Fruit fly (Drosophila melanogaster): Measurements from ENCODE around the gene sff.

DNA sequence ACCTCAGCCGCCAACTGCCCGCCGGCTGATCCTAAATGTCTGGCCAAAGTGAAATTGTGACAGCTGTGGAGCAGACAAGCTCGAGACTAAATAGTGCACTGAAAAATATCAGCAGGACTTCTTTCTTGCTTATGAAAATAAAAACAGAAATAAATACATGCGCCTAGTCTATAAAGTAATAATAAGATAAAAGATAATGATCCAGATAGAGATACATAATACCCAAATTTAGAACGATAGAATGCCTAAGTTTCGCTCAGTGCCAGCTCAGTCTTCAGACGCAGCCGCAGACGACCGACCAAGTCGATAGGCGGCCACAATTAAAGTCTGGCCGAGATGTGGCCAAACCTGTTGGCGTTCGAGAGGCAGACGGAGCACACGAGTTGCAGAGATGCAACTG is 16.2 kb upstream of the sff start:
- no peak for TF ChIP-seq CG8478 (optimal IDR thresholded peaks at IDR 0.05)
- TF ChIP-seq CTCF (optimal IDR thresholded peaks at IDR 0.05) = no peak
